Worm (Caenorhabditis elegans): ENCODE data around the gene F55G7.1.

- no peak for TF ChIP-seq pqm-1 (tag; optimal IDR thresholded peaks at IDR 0.05)
- no peak for TF ChIP-seq rnt-1 (tag; optimal IDR thresholded peaks at IDR 0.05)
- no peak for TF ChIP-seq unc-42 (tag; optimal IDR thresholded peaks at IDR 0.05)
- no peak for TF ChIP-seq elt-4 (tag; optimal IDR thresholded peaks at IDR 0.05)
Observed at ce11 chrX:11879871-11880270, 44.4 kb upstream of the F55G7.1 start, which contains the start of the genes Y62H9A.3 and Y62H9A.4.
